Worm (Caenorhabditis elegans) whole organism, midembryonic: ENCODE results near the gene C06C3.4.

Source experiments
- T22C8.4 ChIP-seq: fragments of 200-800 bp; sonication (Bioruptor generic); IDR thresholded peaks from 2 replicates; pipeline ENCODE4 v1.3.6; 2022; ENCODE audit warnings: missing genetic modification characterization, missing compliant biosample characterization
- cog-1 ChIP-seq: sonication (generic microtip); optimal IDR thresholded peaks from 2 replicates; lab custom pipeline; 2016; ENCODE audit warnings: missing genetic modification characterization, missing compliant biosample characterization
- flt-1 ChIP-seq: fragments of 200-800 bp; sonication (Bioruptor generic); IDR thresholded peaks from 2 replicates; pipeline ENCODE4 v1.3.6; 2022; ENCODE audit warnings: missing genetic modification characterization, missing compliant biosample characterization
- klf-2 ChIP-seq: fragments of 200-800 bp; sonication (Bioruptor generic); conservative IDR thresholded peaks from 2 replicates; pipeline ENCODE4 v1.3.6; 2022; ENCODE audit warnings: missing genetic modification reagents, missing genetic modification characterization, missing compliant biosample characterization
- med-1 ChIP-seq: sonication (generic microtip); optimal IDR thresholded peaks from 2 replicates; lab custom pipeline; 2017; ENCODE audit warnings: missing genetic modification characterization, mild to moderate bottlenecking, missing compliant biosample characterization, antibody characterized with exemption, missing genetic modification reagents; ENCODE audit not compliant: insufficient read depth
- ref-1 ChIP-seq: fragments of 200-800 bp; sonication (Bioruptor generic); conservative IDR thresholded peaks from 2 replicates; pipeline ENCODE4 v1.3.6; 2022; ENCODE audit warnings: missing genetic modification reagents, missing genetic modification characterization, missing compliant biosample characterization
- tab-1 ChIP-seq: fragments of 200-800 bp; sonication (Bioruptor generic); IDR thresholded peaks from 2 replicates; pipeline ENCODE4 v1.3.6; 2022; ENCODE audit warnings: missing genetic modification characterization, missing compliant biosample characterization
- ztf-23 ChIP-seq: fragments of 200-800 bp; sonication (Bioruptor generic); IDR thresholded peaks from 2 replicates; pipeline ENCODE4 v1.3.6; 2022; ENCODE audit warnings: missing genetic modification reagents, missing genetic modification characterization, missing compliant biosample characterization
- ztf-29 ChIP-seq: fragments of 200-800 bp; sonication (Bioruptor generic); IDR thresholded peaks from 2 replicates; pipeline ENCODE4 v1.3.6; 2022; ENCODE audit warnings: missing genetic modification reagents, missing genetic modification characterization, missing compliant biosample characterization

The C06C3.4 gene

DNA sequence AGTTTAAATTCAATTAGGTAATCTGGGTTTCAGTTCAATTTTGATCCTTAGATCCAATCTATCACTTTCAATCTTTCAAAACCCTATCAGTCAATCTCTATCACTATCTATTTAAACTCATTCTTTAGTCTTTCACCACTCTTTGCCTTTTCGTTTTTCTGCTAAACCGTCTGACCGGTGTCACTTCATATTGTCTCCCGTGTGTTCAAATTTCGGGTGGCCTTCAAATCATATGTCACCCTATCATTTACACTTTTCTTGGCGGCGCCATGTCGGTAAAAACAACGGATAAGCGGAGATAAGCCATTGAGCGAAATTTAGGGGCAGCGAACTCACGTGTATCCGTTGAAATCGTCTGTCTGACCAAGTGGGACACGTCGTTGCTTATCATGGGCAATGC lies 29.1 kb upstream of the C06C3.4 start:
- TF ChIP-seq T22C8.4 (no peak), klf-2 (GFP tag; lab: Robert Waterston, UW) (no peak), ztf-23 (GFP tag; lab: Robert Waterston, UW) (no peak), cog-1 (tag; lab: Kevin White, UChicago) (no peak), ref-1 (GFP tag; lab: Robert Waterston, UW) (no peak), ztf-29 (no peak), tab-1 (no peak), med-1 (GFP tag; lab: Kevin White, UChicago) (no peak), flt-1 (GFP tag; lab: Robert Waterston, UW) (no peak)

DNA sequence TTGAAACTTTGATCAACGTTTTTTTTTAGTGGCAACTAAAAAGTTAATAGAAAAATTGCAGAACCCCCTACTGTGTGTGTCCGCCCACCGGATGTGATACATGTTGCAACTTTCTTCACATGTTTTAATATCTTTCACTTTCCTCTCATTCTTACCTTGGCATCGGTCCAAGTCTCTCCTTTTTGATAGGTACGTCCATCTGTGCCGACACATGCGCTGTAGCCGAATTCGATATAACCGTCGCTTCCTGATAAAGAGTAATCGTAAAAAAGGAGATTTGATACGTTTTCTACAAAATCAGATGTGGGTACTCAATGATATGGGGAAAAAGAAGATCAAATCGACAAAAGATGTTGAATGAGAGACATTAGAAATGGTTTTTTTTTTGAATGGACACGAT lies 28.0 kb upstream of the C06C3.4 start:
- TF ChIP-seq T22C8.4 (no peak), tab-1 (no peak), flt-1 (GFP tag; lab: Robert Waterston, UW) (no peak), ref-1 (GFP tag; lab: Robert Waterston, UW) (no peak), cog-1 (tag; lab: Kevin White, UChicago) (no peak), klf-2 (GFP tag; lab: Robert Waterston, UW) (no peak), ztf-23 (GFP tag; lab: Robert Waterston, UW) (no peak), med-1 (GFP tag; lab: Kevin White, UChicago) (no peak), ztf-29 (no peak)

DNA sequence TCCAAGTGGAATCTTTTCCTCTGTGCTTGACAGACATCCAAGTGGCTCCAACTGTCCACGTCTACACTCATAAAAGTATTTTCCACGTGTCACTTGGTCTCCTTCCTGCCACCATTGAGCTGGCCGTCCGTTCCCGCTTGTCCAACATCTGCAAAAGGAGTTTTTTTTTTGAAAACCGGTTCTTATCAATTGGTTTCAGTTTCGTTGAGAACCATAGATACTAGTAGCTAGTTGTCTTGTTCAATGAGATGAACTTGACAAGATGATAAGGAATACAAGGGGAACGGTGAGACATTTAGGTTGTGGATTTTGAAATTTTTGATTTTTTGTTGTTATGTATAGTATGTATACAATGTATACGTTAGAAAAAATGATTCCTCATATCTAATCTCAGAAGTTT lies 27.3 kb upstream of the C06C3.4 start:
- no peak for TF ChIP-seq cog-1 (tag; lab: Kevin White, UChicago)
- TF ChIP-seq med-1 (GFP tag; lab: Kevin White, UChicago): no peak
- TF ChIP-seq T22C8.4: no peak
- no peak for TF ChIP-seq ztf-23 (GFP tag; lab: Robert Waterston, UW)
- no peak for TF ChIP-seq tab-1
- TF ChIP-seq flt-1 (GFP tag; lab: Robert Waterston, UW): no peak
- no peak for TF ChIP-seq ztf-29
- no peak for TF ChIP-seq klf-2 (GFP tag; lab: Robert Waterston, UW)

DNA sequence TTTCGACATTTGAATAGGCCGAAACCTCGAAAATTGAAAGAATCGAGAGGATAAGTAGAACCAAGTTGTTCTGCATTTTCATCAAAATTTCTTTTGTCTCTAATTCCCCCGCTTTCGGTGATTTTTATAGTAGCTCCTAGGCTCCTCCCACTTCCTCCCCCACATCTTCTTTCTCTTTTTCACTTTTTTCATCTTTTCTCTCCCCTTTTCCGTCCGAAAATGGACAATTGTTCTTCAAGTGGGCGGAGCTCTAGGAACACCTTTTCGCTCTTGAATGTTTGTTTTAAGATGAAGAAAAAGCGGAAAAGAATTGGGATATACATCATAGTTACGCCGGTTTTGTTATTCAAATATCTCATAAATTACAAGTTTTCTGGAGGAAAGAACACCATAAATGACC lies 26.6 kb upstream of the C06C3.4 start, which contains the start of gene F42A8.1:
Gene F42A8.1, minus strand, starts transcription at position 101 of the 400 bp plus-strand sequence.
- TF ChIP-seq ztf-29: no peak
- no peak for TF ChIP-seq med-1 (GFP tag; lab: Kevin White, UChicago)
- no peak for TF ChIP-seq cog-1 (tag; lab: Kevin White, UChicago)
- TF ChIP-seq T22C8.4: no peak
- no peak for TF ChIP-seq ref-1 (GFP tag; lab: Robert Waterston, UW)
- TF ChIP-seq tab-1: no peak
- no peak for TF ChIP-seq klf-2 (GFP tag; lab: Robert Waterston, UW)
- no peak for TF ChIP-seq ztf-23 (GFP tag; lab: Robert Waterston, UW)
- no peak for TF ChIP-seq flt-1 (GFP tag; lab: Robert Waterston, UW)

DNA sequence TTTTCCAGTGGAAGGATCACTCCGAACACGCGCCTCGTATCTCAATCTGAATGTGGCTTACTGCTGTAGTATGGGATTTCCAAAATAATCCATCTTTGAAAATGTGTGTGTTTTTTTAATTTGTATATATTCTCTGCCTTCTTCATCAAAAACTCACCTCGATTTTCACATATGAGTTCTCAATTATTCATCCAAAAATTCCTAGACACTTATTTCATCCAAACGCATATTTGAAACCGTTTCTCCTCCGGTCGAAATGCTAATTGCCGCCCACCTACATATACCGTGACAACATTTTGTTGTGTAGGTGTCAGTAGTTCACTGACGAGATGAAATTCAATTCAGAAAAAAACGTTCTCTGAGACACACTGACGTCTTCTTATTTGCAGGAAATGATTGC lies 25.6 kb upstream of the C06C3.4 start:
- no peak for TF ChIP-seq tab-1

DNA sequence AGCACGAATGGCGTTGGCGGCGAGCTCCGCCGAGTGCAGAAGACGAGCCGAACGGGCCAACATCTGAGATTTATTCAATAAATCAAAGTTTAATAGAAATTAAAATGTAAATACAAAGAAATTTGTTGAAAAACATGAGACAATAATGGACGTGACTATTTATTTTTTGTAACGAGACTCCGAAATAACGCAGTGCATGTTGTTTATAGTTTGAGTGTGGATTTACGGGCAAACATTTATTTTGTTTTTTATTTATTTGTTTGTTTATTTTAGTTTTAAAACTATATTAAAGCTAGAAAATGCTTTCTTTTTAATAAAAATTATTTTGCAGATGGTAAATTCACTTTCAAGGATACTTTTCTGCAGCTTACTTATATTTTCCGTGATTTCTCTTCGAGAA lies 20.4 kb upstream of the C06C3.4 start, which contains the start of the genes sdhb-1 and cup-15:
Gene sdhb-1, minus strand, starts transcription at position 63 of the 400 bp plus-strand sequence.
Gene cup-15, plus strand, starts transcription at position 332 of the 400 bp plus-strand sequence.
- no peak for TF ChIP-seq cog-1 (tag; lab: Kevin White, UChicago)
- no peak for TF ChIP-seq T22C8.4
- TF ChIP-seq ztf-23 (GFP tag; lab: Robert Waterston, UW): no peak
- no peak for TF ChIP-seq ztf-29
- no peak for TF ChIP-seq med-1 (GFP tag; lab: Kevin White, UChicago)
- no peak for TF ChIP-seq ref-1 (GFP tag; lab: Robert Waterston, UW)
- no peak for TF ChIP-seq flt-1 (GFP tag; lab: Robert Waterston, UW)
- no peak for TF ChIP-seq klf-2 (GFP tag; lab: Robert Waterston, UW)
- TF ChIP-seq tab-1: no peak

DNA sequence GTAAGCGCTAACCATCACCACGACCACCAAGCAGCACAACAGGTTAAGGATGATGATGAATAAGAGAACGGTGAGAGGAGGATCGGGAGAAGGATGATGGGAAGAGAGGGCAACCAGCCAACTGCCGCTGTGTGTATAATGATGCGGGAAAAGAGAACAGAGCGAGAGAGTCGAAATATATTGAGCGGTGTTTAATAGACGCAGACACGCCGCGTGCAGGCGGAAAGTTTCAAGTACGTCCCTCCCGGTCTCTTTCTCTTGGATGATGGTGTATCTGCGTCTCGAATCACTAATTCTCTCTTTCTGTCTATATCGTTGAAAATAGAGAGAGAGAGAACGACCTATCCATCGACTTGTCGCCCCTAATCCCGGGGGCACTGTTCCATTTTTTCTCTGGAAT lies 16.4 kb upstream of the C06C3.4 start:
- no peak for TF ChIP-seq T22C8.4
- no peak for TF ChIP-seq ztf-29
- TF ChIP-seq klf-2 (GFP tag; lab: Robert Waterston, UW): no peak
- no peak for TF ChIP-seq tab-1
- TF ChIP-seq med-1 (GFP tag; lab: Kevin White, UChicago): no peak
- TF ChIP-seq ref-1 (GFP tag; lab: Robert Waterston, UW): no peak
- peak; percentile 27 for TF ChIP-seq cog-1 (tag; lab: Kevin White, UChicago)
- TF ChIP-seq flt-1 (GFP tag; lab: Robert Waterston, UW): no peak

DNA sequence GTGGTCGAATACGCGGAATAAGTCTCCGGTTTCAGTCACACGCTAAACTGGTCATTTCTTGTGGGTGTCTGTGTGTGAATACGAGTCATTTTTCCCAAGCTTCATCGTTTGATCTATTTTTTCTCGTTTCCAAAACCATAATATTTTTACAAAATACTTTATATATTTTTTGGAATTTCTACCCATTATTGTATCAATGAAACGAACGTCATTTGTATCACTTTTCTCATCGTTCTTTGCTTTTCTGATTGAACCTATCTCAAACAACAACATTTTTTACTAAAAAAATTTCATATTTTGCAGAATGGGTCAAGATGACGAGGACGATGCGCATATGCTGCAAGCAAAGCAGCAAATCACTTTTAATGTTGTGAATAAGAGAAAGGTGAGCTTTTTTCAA lies 14.9 kb upstream of the C06C3.4 start, which contains the start of gene mel-11:
Gene mel-11, plus strand, starts transcription at position 301 of the 400 bp plus-strand sequence.
- no peak for TF ChIP-seq ztf-23 (GFP tag; lab: Robert Waterston, UW)
- no peak for TF ChIP-seq T22C8.4
- TF ChIP-seq tab-1: no peak
- TF ChIP-seq flt-1 (GFP tag; lab: Robert Waterston, UW): no peak
- no peak for TF ChIP-seq ztf-29
- TF ChIP-seq ref-1 (GFP tag; lab: Robert Waterston, UW): no peak
- TF ChIP-seq klf-2 (GFP tag; lab: Robert Waterston, UW): no peak
- TF ChIP-seq med-1 (GFP tag; lab: Kevin White, UChicago): no peak
- no peak for TF ChIP-seq cog-1 (tag; lab: Kevin White, UChicago)

DNA sequence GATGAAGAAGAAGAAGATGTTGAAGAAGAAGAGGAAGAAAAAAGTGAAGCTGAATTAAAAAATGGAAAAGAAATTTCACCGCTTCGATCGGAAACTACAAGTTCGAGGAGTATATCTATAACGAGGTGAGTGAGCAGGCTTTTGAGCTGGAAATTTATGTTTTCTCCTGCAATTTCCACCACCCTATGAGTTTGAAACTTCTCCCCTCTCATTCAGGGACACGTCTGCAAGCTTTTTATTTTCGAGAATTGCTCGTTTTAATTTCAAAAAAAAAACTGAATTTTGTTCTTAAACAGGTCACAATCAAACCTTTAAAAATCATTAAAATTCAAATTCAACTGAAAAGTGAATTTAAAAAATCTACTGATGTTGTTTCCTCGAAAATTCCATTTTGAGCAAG lies 10.8 kb upstream of the C06C3.4 start:
- TF ChIP-seq cog-1 (tag; lab: Kevin White, UChicago) (no peak), ztf-29 (no peak)

DNA sequence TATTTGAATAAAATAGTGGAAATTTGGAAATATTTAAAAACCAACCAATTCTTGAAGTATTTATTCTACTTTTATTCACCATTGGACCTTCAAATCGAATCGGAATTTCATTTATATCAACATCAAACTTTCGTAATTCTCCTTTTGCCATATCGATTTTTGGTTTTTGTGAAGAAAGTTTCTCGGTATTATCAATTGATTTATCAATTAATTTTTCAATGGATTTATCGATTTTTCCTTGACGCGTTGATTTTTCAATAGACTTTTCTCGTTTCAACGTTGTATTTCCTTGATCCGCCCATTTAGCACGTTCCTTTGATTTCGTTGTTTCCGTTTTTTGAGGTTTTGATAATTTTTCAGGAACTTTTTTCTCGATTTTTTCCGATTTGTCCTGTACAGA lies 3.7 kb upstream of the C06C3.4 start:
- 0 out of 2 replicates have a peak, but pooled peaks have one; percentile 6 for TF ChIP-seq T22C8.4
- TF ChIP-seq klf-2 (GFP tag; lab: Robert Waterston, UW): no peak
- no peak for TF ChIP-seq ref-1 (GFP tag; lab: Robert Waterston, UW)
- no peak for TF ChIP-seq tab-1
- no peak for TF ChIP-seq ztf-29
- TF ChIP-seq med-1 (GFP tag; lab: Kevin White, UChicago): no peak
- TF ChIP-seq cog-1 (tag; lab: Kevin White, UChicago): no peak
